Worm (Caenorhabditis elegans): ENCODE measurements around the gene gst-19.

The gst-19 gene

DNA sequence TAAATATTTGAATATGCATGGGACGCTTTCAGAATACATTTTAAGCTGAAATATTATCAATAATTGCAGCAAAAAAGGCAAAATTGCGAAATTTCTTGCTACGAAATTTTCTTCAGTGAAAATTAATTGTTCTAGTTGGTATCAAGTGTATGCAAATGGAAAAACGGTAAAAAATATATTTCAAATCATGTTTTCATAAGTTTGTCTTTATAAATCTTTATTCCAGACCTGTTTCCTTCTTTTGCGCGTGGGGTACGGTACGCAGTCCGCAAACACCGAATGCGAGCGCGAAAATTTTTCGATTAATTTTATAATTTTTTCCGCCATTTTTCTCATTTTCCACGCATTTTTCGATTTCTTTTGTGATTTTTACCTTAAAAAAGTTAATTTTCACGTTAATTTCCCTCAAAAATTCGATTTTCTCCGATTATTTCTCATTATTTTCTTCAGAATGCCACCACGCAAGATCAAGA, 30.4 kb downstream of the gst-19 start, which contains the start of the genes fbxc-23 and csc-1:
TSS of gene fbxc-23 (minus strand) at position 51 of the 473 bp plus-strand sequence.
TSS of gene csc-1 (plus strand) at position 451 of the 473 bp plus-strand sequence.
- TF ChIP-seq klf-2 (GFP tag; conservative IDR thresholded peaks at IDR 0.05) (no peak), cog-1 (tag; optimal IDR thresholded peaks at IDR 0.05) (no peak), tab-1 (GFP tag; IDR thresholded peaks at IDR 0.05) (no peak), flt-1 (GFP tag; IDR thresholded peaks at IDR 0.05) (no peak), ztf-23 (GFP tag; IDR thresholded peaks at IDR 0.05) (no peak), ref-1 (GFP tag; conservative IDR thresholded peaks at IDR 0.05) (no peak), med-1 (GFP tag; optimal IDR thresholded peaks at IDR 0.05; ENCODE audit: insufficient read depth) (no peak), T22C8.4 (GFP tag; IDR thresholded peaks at IDR 0.05) (no peak), ztf-29 (GFP tag; IDR thresholded peaks at IDR 0.05) (no peak)

DNA sequence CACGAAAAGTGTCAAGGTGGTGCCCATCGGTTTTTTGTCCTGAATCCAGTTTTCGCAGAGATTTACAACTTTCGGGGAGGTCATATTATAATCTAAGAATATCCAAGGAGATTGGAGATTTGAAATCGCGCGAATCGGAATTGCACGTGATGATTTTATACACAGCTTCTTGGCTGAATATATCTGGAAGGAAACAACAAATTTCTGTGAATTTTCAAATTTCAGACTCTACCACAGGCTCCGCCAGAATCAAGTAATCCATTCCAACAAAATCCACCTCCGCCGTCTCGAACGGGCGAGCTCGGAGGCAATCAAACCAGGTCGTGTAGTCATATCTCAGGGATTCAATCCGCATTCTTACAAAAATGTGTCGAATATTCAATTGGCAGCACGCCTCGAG, 31.7 kb downstream of the gst-19 start:
- TF ChIP-seq med-1 (GFP tag; optimal IDR thresholded peaks at IDR 0.05; ENCODE audit: insufficient read depth), result no peak
- no peak for TF ChIP-seq klf-2 (GFP tag; conservative IDR thresholded peaks at IDR 0.05)
- no peak for TF ChIP-seq flt-1 (GFP tag; IDR thresholded peaks at IDR 0.05)
- no peak for TF ChIP-seq ref-1 (GFP tag; conservative IDR thresholded peaks at IDR 0.05)
- TF ChIP-seq ztf-23 (GFP tag; IDR thresholded peaks at IDR 0.05), result no peak
- TF ChIP-seq cog-1 (tag; optimal IDR thresholded peaks at IDR 0.05), result no peak
- no peak for TF ChIP-seq ztf-29 (GFP tag; IDR thresholded peaks at IDR 0.05)
- TF ChIP-seq T22C8.4 (GFP tag; IDR thresholded peaks at IDR 0.05), result no peak
- TF ChIP-seq tab-1 (GFP tag; IDR thresholded peaks at IDR 0.05), result no peak

DNA sequence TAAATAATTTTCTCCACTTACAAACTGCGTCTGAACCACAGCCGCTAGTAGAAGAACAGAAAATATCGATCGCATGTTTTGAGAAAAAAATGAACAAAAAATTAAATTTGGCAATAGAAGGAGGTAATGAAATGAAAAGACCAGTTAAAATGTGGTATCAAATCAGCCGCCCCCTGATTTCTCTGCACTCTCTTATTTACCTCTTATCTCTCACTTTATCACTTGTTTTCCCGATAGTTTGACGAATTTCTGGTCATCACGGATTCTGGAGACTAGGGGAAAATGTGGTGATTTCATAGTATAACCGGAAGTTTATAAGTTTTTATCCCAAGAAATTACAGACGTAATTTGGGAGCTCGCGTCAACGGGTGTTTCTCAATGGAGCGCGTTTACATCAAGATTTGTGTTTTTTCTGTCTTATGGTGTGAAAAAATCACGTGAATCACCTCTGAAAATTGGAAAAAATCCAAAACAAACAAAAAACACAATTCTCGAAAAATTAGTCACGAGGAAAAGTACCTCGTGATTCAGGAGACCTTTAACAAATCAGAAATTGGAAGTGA, 33.2 kb downstream of the gst-19 start, which contains the start of gene clec-146:
TSS of gene clec-146 (minus strand) at position 116 of the 563 bp plus-strand sequence.
- no peak for TF ChIP-seq ref-1 (GFP tag; conservative IDR thresholded peaks at IDR 0.05)
- TF ChIP-seq ztf-23 (GFP tag; IDR thresholded peaks at IDR 0.05), result no peak

DNA sequence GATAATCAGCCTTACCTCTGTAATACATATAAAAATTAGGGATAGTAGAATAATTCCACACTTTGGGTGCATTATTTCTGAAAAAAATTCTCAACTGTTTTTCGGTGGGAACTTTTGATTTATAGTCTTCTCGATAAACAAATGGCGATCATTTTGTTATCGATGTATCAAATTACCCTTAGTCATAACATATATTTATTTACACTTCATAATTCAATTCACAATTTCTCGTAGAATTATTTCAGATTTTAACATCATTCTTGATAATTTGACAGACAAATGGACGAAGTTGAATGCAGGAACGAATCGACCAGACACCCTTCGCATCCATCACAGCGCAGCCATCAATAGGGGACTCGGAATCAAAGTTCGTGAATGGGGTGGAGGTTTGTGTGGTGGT, 36.5 kb downstream of the gst-19 start, which contains the start of gene clec-145:
TSS of gene clec-145 (minus strand) at position 101 of the 400 bp plus-strand sequence.
- TF ChIP-seq tab-1 (GFP tag; IDR thresholded peaks at IDR 0.05) (no peak), klf-2 (GFP tag; conservative IDR thresholded peaks at IDR 0.05) (no peak), ztf-29 (GFP tag; IDR thresholded peaks at IDR 0.05) (no peak), ztf-23 (GFP tag; IDR thresholded peaks at IDR 0.05) (no peak), ref-1 (GFP tag; conservative IDR thresholded peaks at IDR 0.05) (no peak), T22C8.4 (GFP tag; IDR thresholded peaks at IDR 0.05) (no peak), med-1 (GFP tag; optimal IDR thresholded peaks at IDR 0.05; ENCODE audit: insufficient read depth) (no peak), flt-1 (GFP tag; IDR thresholded peaks at IDR 0.05) (no peak)

DNA sequence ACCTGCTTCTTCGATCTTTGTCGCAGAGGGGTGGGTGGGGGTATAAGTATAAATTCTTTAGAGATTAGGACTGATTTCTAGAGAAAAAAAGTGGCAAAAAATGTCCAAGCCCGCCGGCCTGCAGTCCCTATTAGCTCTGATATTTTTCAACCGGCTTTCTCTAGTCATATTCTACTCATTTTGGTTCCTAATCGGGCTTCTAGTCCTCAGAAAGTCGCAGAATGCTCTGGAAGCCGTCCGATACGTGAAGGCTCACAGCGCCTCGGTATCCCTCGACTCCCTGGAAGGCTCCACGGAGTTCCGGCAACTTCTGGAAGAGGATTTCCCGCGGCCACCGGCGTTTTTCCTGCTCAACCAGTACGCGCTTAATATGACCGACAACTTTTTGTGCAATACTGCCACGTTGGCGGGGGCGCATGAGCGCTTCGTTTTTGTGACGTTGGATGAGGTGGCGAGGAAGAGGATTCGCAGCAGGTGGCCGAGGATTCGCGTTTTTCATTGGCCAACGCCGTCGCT, 41.2 kb downstream of the gst-19 start, which contains the start of gene Y48E1B.8:
TSS of gene Y48E1B.8 (plus strand) at position 51 of the 516 bp plus-strand sequence.
- no peak for TF ChIP-seq ztf-29 (GFP tag; IDR thresholded peaks at IDR 0.05)

Measured in whole organism, midembryonic.